Worm (Caenorhabditis elegans) whole organism, late embryonic: ENCODE results near the gene ipla-3.
A peak's percentile ranks its signal among the peaks of the same experiment; 100 is the strongest.

ENCODE experiments used
- C08G9.2 ChIP-seq: sonication (generic microtip); optimal IDR thresholded peaks from 2 replicates; lab custom pipeline; 2016; ENCODE audit warnings: mild to moderate bottlenecking, missing genetic modification characterization, moderate library complexity, missing compliant biosample characterization
- C38D4.7 ChIP-seq: fragments of 200-800 bp; sonication (Bioruptor generic); optimal IDR thresholded peaks from 2 replicates; lab custom pipeline; 2018; ENCODE audit warnings: mild to moderate bottlenecking, missing genetic modification characterization, moderate library complexity, missing compliant biosample characterization
- F13H6.1 ChIP-seq: sonication (generic microtip); optimal IDR thresholded peaks from 2 replicates; lab custom pipeline; 2016; ENCODE audit warnings: missing genetic modification characterization, missing compliant biosample characterization
- Y22D7AL.16 ChIP-seq: sonication (generic microtip); optimal IDR thresholded peaks from 2 replicates; lab custom pipeline; 2016; ENCODE audit warnings: missing genetic modification characterization, missing compliant biosample characterization
- ama-1 ChIP-seq: fragments of 150-350 bp; optimal IDR thresholded peaks from 2 replicates; lab custom pipeline; 2014
- ceh-18 ChIP-seq: sonication (generic microtip); optimal IDR thresholded peaks from 2 replicates; lab custom pipeline; 2016; ENCODE audit warnings: missing genetic modification characterization, missing compliant biosample characterization
- ceh-19 ChIP-seq: fragments of 200-800 bp; sonication (Bioruptor generic); optimal IDR thresholded peaks from 2 replicates; lab custom pipeline; 2018; ENCODE audit warnings: mild to moderate bottlenecking, missing genetic modification characterization, missing compliant biosample characterization
- ceh-24 ChIP-seq: sonication (generic microtip); optimal IDR thresholded peaks from 2 replicates; lab custom pipeline; 2016; ENCODE audit warnings: mild to moderate bottlenecking, missing genetic modification characterization, missing compliant biosample characterization
- ceh-31 ChIP-seq: sonication (generic microtip); optimal IDR thresholded peaks from 2 replicates; lab custom pipeline; 2016; ENCODE audit warnings: missing genetic modification characterization, missing compliant biosample characterization
- ceh-48 ChIP-seq: sonication (generic microtip); optimal IDR thresholded peaks from 2 replicates; lab custom pipeline; 2016; ENCODE audit warnings: missing genetic modification characterization, inconsistent platforms, missing compliant biosample characterization
- ceh-6 ChIP-seq: fragments of 200-800 bp; sonication (Bioruptor generic); optimal IDR thresholded peaks from 2 replicates; lab custom pipeline; 2018; ENCODE audit warnings: mild to moderate bottlenecking, missing genetic modification characterization, missing compliant biosample characterization
- che-1 ChIP-seq: sonication (generic microtip); optimal IDR thresholded peaks from 2 replicates; lab custom pipeline; 2016; ENCODE audit warnings: mild to moderate bottlenecking, missing genetic modification characterization, missing compliant biosample characterization
- elt-2 ChIP-seq: sonication (generic microtip); optimal IDR thresholded peaks from 2 replicates; lab custom pipeline; 2016; ENCODE audit warnings: missing genetic modification reagents, missing genetic modification characterization, missing compliant biosample characterization
- elt-4 ChIP-seq: sonication (generic microtip); optimal IDR thresholded peaks from 2 replicates; lab custom pipeline; 2016; ENCODE audit warnings: missing genetic modification characterization, missing compliant biosample characterization
- eyg-1 ChIP-seq: sonication (generic microtip); optimal IDR thresholded peaks from 2 replicates; lab custom pipeline; 2016; ENCODE audit warnings: missing genotype, missing genetic modification characterization, missing compliant biosample characterization
- gmeb-2 ChIP-seq: sonication (generic microtip); optimal IDR thresholded peaks from 2 replicates; lab custom pipeline; 2016; ENCODE audit warnings: missing genetic modification characterization, inconsistent platforms, missing compliant biosample characterization
- hlh-13 ChIP-seq: fragments of 200-800 bp; sonication (Bioruptor generic); optimal IDR thresholded peaks from 2 replicates; lab custom pipeline; 2018; ENCODE audit warnings: mild to moderate bottlenecking, missing genetic modification characterization, missing compliant biosample characterization
- hlh-15 ChIP-seq: sonication (generic microtip); optimal IDR thresholded peaks from 2 replicates; lab custom pipeline; 2016; ENCODE audit warnings: missing genetic modification characterization, missing compliant biosample characterization
- hlh-6 ChIP-seq: sonication (generic microtip); optimal IDR thresholded peaks from 2 replicates; lab custom pipeline; 2016; ENCODE audit warnings: missing genotype, missing genetic modification characterization, missing compliant biosample characterization
- lim-6 ChIP-seq: sonication (generic microtip); optimal IDR thresholded peaks from 2 replicates; lab custom pipeline; 2016; ENCODE audit warnings: missing genetic modification characterization, missing compliant biosample characterization
- madf-2 ChIP-seq: sonication (generic microtip); optimal IDR thresholded peaks from 2 replicates; lab custom pipeline; 2017; ENCODE audit warnings: missing genetic modification characterization, missing compliant biosample characterization
- mec-3 ChIP-seq: sonication (generic microtip); optimal IDR thresholded peaks from 2 replicates; lab custom pipeline; 2016; ENCODE audit warnings: borderline replicate concordance, missing genetic modification characterization, missing compliant biosample characterization
- nfya-1 ChIP-seq: sonication (generic microtip); optimal IDR thresholded peaks from 2 replicates; lab custom pipeline; 2017; ENCODE audit warnings: missing genetic modification characterization, mild to moderate bottlenecking, missing compliant biosample characterization, antibody characterized with exemption, moderate library complexity
- nhr-11 ChIP-seq: fragments of 150-350 bp; optimal IDR thresholded peaks from 2 replicates; lab custom pipeline; 2014; ENCODE audit warnings: missing biosample characterization, missing genetic modification characterization
- nhr-232 ChIP-seq: sonication (generic microtip); optimal IDR thresholded peaks from 2 replicates; lab custom pipeline; 2016; ENCODE audit warnings: missing genetic modification characterization, missing compliant biosample characterization
- pag-3 ChIP-seq: sonication (generic microtip); optimal IDR thresholded peaks from 2 replicates; lab custom pipeline; 2016; ENCODE audit warnings: missing compliant biosample characterization, missing genetic modification characterization, borderline replicate concordance
- pax-1 ChIP-seq: fragments of 150-350 bp; optimal IDR thresholded peaks from 2 replicates; lab custom pipeline; 2014; ENCODE audit warnings: missing biosample characterization, missing genetic modification characterization
- pha-2 ChIP-seq: sonication (generic microtip); optimal IDR thresholded peaks from 2 replicates; lab custom pipeline; 2017; ENCODE audit warnings: mild to moderate bottlenecking, missing genetic modification characterization, missing compliant biosample characterization
- pha-4 ChIP-seq: fragments of 150-350 bp; optimal IDR thresholded peaks from 2 replicates; lab custom pipeline; 2018; ENCODE audit warnings: missing biosample characterization, missing genetic modification reagents, missing genetic modification characterization
- pqm-1 ChIP-seq: sonication (generic microtip); optimal IDR thresholded peaks from 2 replicates; lab custom pipeline; 2016; ENCODE audit warnings: missing genetic modification characterization, missing compliant biosample characterization
- pros-1 ChIP-seq: fragments of 150-350 bp; optimal IDR thresholded peaks from 2 replicates; lab custom pipeline; 2014; ENCODE audit warnings: missing biosample characterization, missing genetic modification reagents, missing genetic modification characterization
- ref-2 ChIP-seq: sonication (generic microtip); optimal IDR thresholded peaks from 2 replicates; lab custom pipeline; 2016; ENCODE audit warnings: missing genetic modification characterization, missing compliant biosample characterization
- sdc-2 ChIP-seq: sonication (generic microtip); optimal IDR thresholded peaks from 2 replicates; lab custom pipeline; 2016; ENCODE audit warnings: missing genotype, missing genetic modification characterization, missing compliant biosample characterization
- sox-2 ChIP-seq: fragments of 200-800 bp; sonication (Bioruptor generic); IDR thresholded peaks from 2 replicates; pipeline ENCODE4 v1.3.6; 2022; ENCODE audit warnings: missing genetic modification reagents, missing genetic modification characterization, missing compliant biosample characterization
- syd-9 ChIP-seq: sonication (generic microtip); optimal IDR thresholded peaks from 2 replicates; lab custom pipeline; 2016; ENCODE audit warnings: mild to moderate bottlenecking, missing genetic modification characterization, moderate library complexity, missing compliant biosample characterization
- tbx-2 ChIP-seq: sonication (generic microtip); optimal IDR thresholded peaks from 2 replicates; lab custom pipeline; 2016; ENCODE audit warnings: missing genetic modification characterization, missing compliant biosample characterization
- tbx-7 ChIP-seq: sonication (generic microtip); optimal IDR thresholded peaks from 2 replicates; lab custom pipeline; 2016; ENCODE audit warnings: missing genotype, missing genetic modification characterization, missing compliant biosample characterization
- ttx-3 ChIP-seq: sonication (generic microtip); optimal IDR thresholded peaks from 2 replicates; lab custom pipeline; 2016; ENCODE audit warnings: missing genetic modification reagents, missing genetic modification characterization, missing compliant biosample characterization
- unc-55 ChIP-seq: sonication (generic microtip); optimal IDR thresholded peaks from 2 replicates; lab custom pipeline; 2017; ENCODE audit warnings: missing biosample characterization, missing genetic modification reagents, missing genetic modification characterization
- ztf-16 ChIP-seq: sonication (generic microtip); optimal IDR thresholded peaks from 2 replicates; lab custom pipeline; 2017; ENCODE audit warnings: missing genetic modification characterization, missing compliant biosample characterization

ipla-3 gene

DNA sequence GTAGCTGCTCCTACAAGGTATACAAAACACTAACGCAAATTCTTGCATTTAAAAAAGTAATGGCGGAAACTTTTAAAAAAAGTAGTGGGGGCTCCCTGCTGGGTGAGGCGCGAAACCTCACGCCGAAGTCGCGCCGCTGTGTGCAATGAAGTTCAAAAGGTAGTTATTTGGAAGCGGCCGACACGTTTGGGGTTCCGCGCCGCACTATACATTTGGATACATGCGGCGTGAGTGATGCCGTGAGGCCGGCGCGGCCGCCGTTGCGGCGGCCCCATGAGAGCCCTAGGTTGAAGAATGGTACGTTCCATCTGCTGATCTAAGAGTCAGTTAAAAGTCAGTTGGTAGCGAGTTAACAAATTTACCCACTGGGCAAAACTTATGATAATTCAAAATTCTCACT is 47.2 kb downstream of the ipla-3 start:
- TF ChIP-seq ref-2 (peak; percentile 8), elt-2 (tag; lab: Kevin White, UChicago) (no peak), gmeb-2 (tag; lab: Kevin White, UChicago) (no peak), pha-2 (tag; lab: Kevin White, UChicago) (no peak)

DNA sequence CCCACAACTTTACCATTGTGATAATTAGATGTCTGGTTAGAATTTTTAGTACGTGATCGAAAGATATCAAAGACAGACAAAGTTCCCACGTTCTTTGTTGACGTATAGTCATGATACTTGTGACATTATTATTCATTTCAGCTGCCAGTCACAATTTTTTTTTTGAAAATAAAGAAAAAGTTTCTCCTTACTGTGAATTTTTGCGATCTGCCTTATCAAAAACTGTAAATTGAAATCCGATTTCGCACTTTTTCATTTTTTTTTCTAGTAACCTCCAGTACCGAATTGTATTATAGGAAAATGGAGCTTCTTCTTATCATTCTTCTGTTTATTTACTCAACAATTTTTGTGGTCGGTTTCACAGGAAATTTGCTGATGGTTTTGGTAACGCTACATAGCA is 48.0 kb downstream of the ipla-3 start, which contains the start of gene srsx-35:
Gene srsx-35 (plus strand): TSS at position 301 of the 400 bp plus-strand sequence.
- TF ChIP-seq eyg-1 (tag; lab: Kevin White, UChicago), result no peak
- TF ChIP-seq elt-2 (tag; lab: Kevin White, UChicago), result no peak
- no peak for TF ChIP-seq ceh-24
- no peak for TF ChIP-seq syd-9 (tag; lab: Kevin White, UChicago)
- TF ChIP-seq elt-4 (tag; lab: Kevin White, UChicago), result no peak
- TF ChIP-seq tbx-7 (tag; lab: Kevin White, UChicago), result no peak
- TF ChIP-seq Y22D7AL.16 (tag; lab: Kevin White, UChicago), result no peak
- TF ChIP-seq hlh-6 (tag; lab: Kevin White, UChicago), result no peak
- no peak for TF ChIP-seq unc-55 (GFP tag; lab: Kevin White, UChicago)
- no peak for TF ChIP-seq ttx-3
- no peak for TF ChIP-seq pag-3
- no peak for TF ChIP-seq ceh-48 (tag; lab: Kevin White, UChicago)

DNA sequence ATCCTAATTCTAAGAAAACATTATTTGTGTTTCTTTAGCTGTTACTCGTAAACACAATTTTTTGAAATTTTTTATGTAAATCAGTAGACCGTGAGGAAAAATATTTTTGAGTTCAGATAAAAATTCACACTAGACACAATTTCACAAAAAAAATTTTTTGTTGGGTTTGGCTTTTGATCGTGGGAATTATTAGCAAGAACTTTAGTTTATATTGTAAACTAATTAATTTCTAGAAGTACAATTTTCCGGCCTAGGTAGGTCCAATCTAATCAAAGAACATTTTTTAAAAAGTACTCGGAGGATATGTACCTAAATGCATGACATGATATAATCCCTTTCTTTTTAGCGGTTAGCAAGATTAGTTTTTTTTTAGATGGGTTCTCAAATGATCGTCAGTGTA is 48.9 kb downstream of the ipla-3 start:
- TF ChIP-seq hlh-15 (tag; lab: Kevin White, UChicago) (no peak), lim-6 (tag; lab: Kevin White, UChicago) (no peak), sdc-2 (tag; lab: Kevin White, UChicago) (no peak), Y22D7AL.16 (tag; lab: Kevin White, UChicago) (no peak), che-1 (tag; lab: Kevin White, UChicago) (no peak), pros-1 (tag; lab: Kevin White, UChicago) (no peak), pax-1 (tag; lab: Kevin White, UChicago) (no peak), ceh-24 (no peak), ama-1 (lab: Kevin White, UChicago) (no peak), nfya-1 (no peak), pha-2 (tag; lab: Kevin White, UChicago) (no peak), nhr-11 (tag; lab: Kevin White, UChicago) (no peak), mec-3 (no peak), nhr-232 (tag; lab: Kevin White, UChicago) (no peak), sox-2 (GFP tag; lab: Robert Waterston, UW) (no peak), ceh-19 (no peak), hlh-13 (GFP tag; lab: Kevin White, UChicago) (no peak), C08G9.2 (no peak), elt-4 (tag; lab: Kevin White, UChicago) (no peak), ceh-31 (tag; lab: Kevin White, UChicago) (no peak)

DNA sequence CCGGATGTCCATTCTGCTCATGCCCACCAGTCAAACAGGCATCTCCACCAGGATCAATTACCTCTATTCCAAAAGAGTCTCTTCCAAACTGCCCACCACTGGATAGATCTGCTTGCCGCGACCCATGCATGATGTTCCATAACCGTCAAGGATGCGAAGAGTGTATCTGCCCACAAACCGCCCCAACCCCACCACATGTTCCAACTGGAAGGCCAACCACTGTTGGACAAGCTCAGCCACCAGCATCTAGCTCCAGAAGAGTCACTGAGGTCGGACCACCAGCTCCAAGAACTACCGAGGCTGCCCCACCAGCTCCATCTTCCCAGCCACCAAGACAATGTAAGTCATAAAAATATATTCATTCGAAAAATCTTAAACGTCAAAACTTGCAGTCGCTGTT is 58.4 kb downstream of the ipla-3 start:
- TF ChIP-seq pqm-1 (tag; lab: Kevin White, UChicago) (no peak), ztf-16 (tag; lab: Kevin White, UChicago) (no peak), pha-4 (tag; lab: Kevin White, UChicago) (no peak), pha-2 (tag; lab: Kevin White, UChicago) (no peak), pros-1 (tag; lab: Kevin White, UChicago) (no peak), mec-3 (no peak), F13H6.1 (tag; lab: Kevin White, UChicago) (no peak), pax-1 (tag; lab: Kevin White, UChicago) (no peak), hlh-6 (tag; lab: Kevin White, UChicago) (no peak), C38D4.7 (GFP tag; lab: Kevin White, UChicago) (no peak), madf-2 (tag; lab: Kevin White, UChicago) (no peak), hlh-13 (GFP tag; lab: Kevin White, UChicago) (no peak), lim-6 (tag; lab: Kevin White, UChicago) (no peak), tbx-2 (tag; lab: Kevin White, UChicago) (no peak), ceh-18 (no peak), ceh-6 (GFP tag; lab: Kevin White, UChicago) (no peak)
